Fruit fly (Drosophila melanogaster): ENCODE results near the gene csw.

- TF ChIP-seq CG8478 (optimal IDR thresholded peaks at IDR 0.05): no peak
- TF ChIP-seq CTCF (optimal IDR thresholded peaks at IDR 0.05): no peak
These were observed 13.9 kb downstream of the csw start for dm6 chrX:2107782-2108409.

Measured in S2 (cell line).